Fruit fly (Drosophila melanogaster): Measurements from ENCODE around the gene CG5916.

CG5916 gene

dm6 chr3R:16146632-16147453 is at the start of gene CG5916, which contains the start of gene Mic26-27 (continued):
- TF ChIP-seq ro (GFP tag; IDR thresholded peaks at IDR 0.05) (0 out of 2 replicates have a peak, but pooled peaks have one; percentile 53), pnt (GFP tag; optimal IDR thresholded peaks at IDR 0.05) (peak; percentile 83), stwl (tag; optimal IDR thresholded peaks at IDR 0.05) (peak; percentile 81), Deaf1 (tag; optimal IDR thresholded peaks at IDR 0.05) (peak; percentile 16), Mad (GFP tag; optimal IDR thresholded peaks at IDR 0.05) (peak; percentile 77), CG34422 (GFP tag; IDR thresholded peaks at IDR 0.05) (peak; percentile 87), NC2β (GFP tag; optimal IDR thresholded peaks at IDR 0.05) (peak; percentile 85), kah (GFP tag; optimal IDR thresholded peaks at IDR 0.05) (no peak), Fer1 (GFP tag; optimal IDR thresholded peaks at IDR 0.05) (no peak), CG15696 (tag; optimal IDR thresholded peaks at IDR 0.05) (peak; percentile 90), ewg (GFP tag; optimal IDR thresholded peaks at IDR 0.05) (peak; percentile 79), Ets65A (GFP tag) (peak; percentile 99), Neu2 (GFP tag; optimal IDR thresholded peaks at IDR 0.05; ENCODE audit: borderline replicate concordance) (peak; percentile 42), CG14965 (GFP tag; optimal IDR thresholded peaks at IDR 0.05; ENCODE audit: borderline replicate concordance) (peak; percentile 7), hth (optimal IDR thresholded peaks at IDR 0.05) (no peak), CG4707 (GFP tag; optimal IDR thresholded peaks at IDR 0.05) (no peak), ab (GFP tag; optimal IDR thresholded peaks at IDR 0.05) (peak; percentile 82), Taf1 (GFP tag; IDR thresholded peaks at IDR 0.05) (peak; percentile 59), CG4328 (GFP tag; optimal IDR thresholded peaks at IDR 0.05) (peak; percentile 47), hkb (optimal IDR thresholded peaks at IDR 0.05) (peak; percentile 95), hkb (GFP tag; IDR thresholded peaks at IDR 0.05) (peak; percentile 39; the same call in 1 of the 2 replicates), eyg (GFP tag; optimal IDR thresholded peaks at IDR 0.05) (peak; percentile 67), Drgx (GFP tag; IDR thresholded peaks at IDR 0.05) (0 out of 2 replicates have a peak, but pooled peaks have one; percentile 24), ind (GFP tag; optimal IDR thresholded peaks at IDR 0.05) (peak; percentile 73), prd (optimal IDR thresholded peaks at IDR 0.05) (no peak), prd (GFP tag; IDR thresholded peaks at IDR 0.05) (peak; percentile 92), hbn (GFP tag; IDR thresholded peaks at IDR 0.05; ENCODE audit: partially characterized antibody) (peak; percentile 99), Camta (GFP tag; optimal IDR thresholded peaks at IDR 0.05) (peak; percentile 85), fd96Cb (tag; optimal IDR thresholded peaks at IDR 0.05) (peak; percentile 59), HmgD (GFP tag; optimal IDR thresholded peaks at IDR 0.05) (peak; percentile 93), pita (GFP tag; optimal IDR thresholded peaks at IDR 0.05) (no peak), CG7963 (GFP tag; IDR thresholded peaks at IDR 0.05; ENCODE audit: partially characterized antibody) (peak; percentile 92), Mes4 (GFP tag; optimal IDR thresholded peaks at IDR 0.05) (peak; percentile 81), tin (GFP tag; optimal IDR thresholded peaks at IDR 0.05) (peak; percentile 83), nerfin-2 (GFP tag; IDR thresholded peaks at IDR 0.05; ENCODE audit: partially characterized antibody) (peak; percentile 100), CG2120 (GFP tag; optimal IDR thresholded peaks at IDR 0.05) (peak; percentile 89), CG3065 (GFP tag; optimal IDR thresholded peaks at IDR 0.05) (no peak), HLH4C (GFP tag; IDR thresholded peaks at IDR 0.05; ENCODE audit: partially characterized antibody) (peak; percentile 100), CG10654 (GFP tag; optimal IDR thresholded peaks at IDR 0.05) (peak; percentile 64), CG1602 (GFP tag; optimal IDR thresholded peaks at IDR 0.05) (peak; percentile 81), CG31388 (GFP tag; optimal IDR thresholded peaks at IDR 0.05) (no peak), Hmr (GFP tag; optimal IDR thresholded peaks at IDR 0.05) (peak; percentile 80), kni (GFP tag; optimal IDR thresholded peaks at IDR 0.05) (peak; percentile 82), sqz (GFP tag; optimal IDR thresholded peaks at IDR 0.05) (no peak), CG33557 (GFP tag; optimal IDR thresholded peaks at IDR 0.05) (peak; percentile 43), CG1024 (GFP tag; IDR thresholded peaks at IDR 0.05) (peak; percentile 72), HLH54F (GFP tag; optimal IDR thresholded peaks at IDR 0.05) (peak; percentile 94), Dfd (GFP tag; optimal IDR thresholded peaks at IDR 0.05) (no peak), CG9727 (GFP tag; optimal IDR thresholded peaks at IDR 0.05) (peak; percentile 93), tap (tag; optimal IDR thresholded peaks at IDR 0.05) (no peak)
